Worm (Caenorhabditis elegans) whole organism, L4 larva: ENCODE results near the gene nlp-11.
A peak's percentile ranks its signal among the peaks of the same experiment; 100 is the strongest.

Experiments used
- D1046.2 ChIP-seq: fragments of 200-800 bp; sonication (Bioruptor generic); IDR thresholded peaks from 2 replicates; pipeline ENCODE4 v1.3.6; 2022; ENCODE audit warnings: missing genetic modification characterization, missing compliant biosample characterization
- F10B5.3 ChIP-seq: sonication (generic microtip); optimal IDR thresholded peaks from 2 replicates; lab custom pipeline; 2016; ENCODE audit warnings: mild to moderate bottlenecking, missing genetic modification characterization, missing compliant biosample characterization
- Y48G9A.11 ChIP-seq: fragments of 200-800 bp; sonication (Bioruptor generic); IDR thresholded peaks from 2 replicates; pipeline ENCODE4 v1.3.6; 2022; ENCODE audit warnings: missing genetic modification reagents, missing genetic modification characterization, missing compliant biosample characterization
- arid-1 ChIP-seq: fragments of 200-800 bp; sonication (Bioruptor generic); conservative IDR thresholded peaks from 2 replicates; pipeline ENCODE4 v1.3.6; 2022; ENCODE audit warnings: missing genetic modification reagents, missing genetic modification characterization, missing compliant biosample characterization
- ceh-20 ChIP-seq: fragments of 200-800 bp; sonication (Bioruptor generic); IDR thresholded peaks from 2 replicates; pipeline ENCODE4 v1.3.6; 2022; ENCODE audit warnings: missing genetic modification reagents, missing genetic modification characterization, missing compliant biosample characterization
- ceh-44 ChIP-seq: fragments of 200-800 bp; sonication (Bioruptor generic); IDR thresholded peaks from 2 replicates; pipeline ENCODE4 v1.3.6; 2022; ENCODE audit warnings: missing genetic modification reagents, missing genetic modification characterization, missing compliant biosample characterization
- ces-1 ChIP-seq: fragments of 150-350 bp; sonication (generic microtip); optimal IDR thresholded peaks from 4 replicates; lab custom pipeline; 2014; ENCODE audit warnings: missing biosample characterization, missing genetic modification reagents, missing genetic modification characterization
- ctbp-1 ChIP-seq: fragments of 200-800 bp; sonication (Bioruptor generic); IDR thresholded peaks from 2 replicates; pipeline ENCODE4 v1.3.6; 2022; ENCODE audit warnings: missing genetic modification reagents, missing genetic modification characterization, missing compliant biosample characterization
- daf-16 ChIP-seq, 3 experiments: sonication (generic microtip); optimal IDR thresholded peaks; 2 replicates each; lab custom pipeline; 2016 to 2017; ENCODE audit warnings: missing genetic modification characterization in 3 of 3, missing genetic modification reagents in 3 of 3, mild to moderate bottlenecking in 2 of 3, missing compliant biosample characterization in 2 of 3, missing biosample characterization in 1 of 3, moderate library complexity in 1 of 3
- daf-19 ChIP-seq: fragments of 200-800 bp; sonication (Bioruptor generic); conservative IDR thresholded peaks from 2 replicates; pipeline ENCODE4 v1.3.6; 2022; ENCODE audit warnings: missing genetic modification characterization, missing compliant biosample characterization
- dmd-6 ChIP-seq: fragments of 200-800 bp; sonication (Bioruptor generic); IDR thresholded peaks from 2 replicates; pipeline ENCODE4 v1.3.6; 2022; ENCODE audit warnings: missing genetic modification reagents, missing genetic modification characterization, missing compliant biosample characterization
- dpl-1 ChIP-seq: fragments of 150-350 bp; optimal IDR thresholded peaks from 2 replicates; lab custom pipeline; 2014; ENCODE audit warnings: missing biosample characterization, missing genetic modification reagents, missing genetic modification characterization
- dve-1 ChIP-seq: sonication (generic microtip); optimal IDR thresholded peaks from 2 replicates; lab custom pipeline; 2017; ENCODE audit warnings: antibody characterized with exemption, mild to moderate bottlenecking, missing genetic modification characterization, missing compliant biosample characterization; ENCODE audit not compliant: insufficient read depth
- egl-27 ChIP-seq: sonication (generic microtip); optimal IDR thresholded peaks from 3 replicates; lab custom pipeline; 2017; ENCODE audit warnings: missing biosample characterization, missing genetic modification reagents, missing genetic modification characterization
- hif-1 ChIP-seq, 2 experiments: sonication (generic microtip); optimal IDR thresholded peaks; 2 replicates each; lab custom pipeline; 2016 to 2017; ENCODE audit warnings: missing compliant biosample characterization in 2 of 2, missing genetic modification characterization in 2 of 2, missing genetic modification reagents in 2 of 2, missing genotype in 2 of 2, mild to moderate bottlenecking in 1 of 2
- hlh-30 ChIP-seq: sonication (generic microtip); optimal IDR thresholded peaks from 2 replicates; lab custom pipeline; 2017; ENCODE audit warnings: antibody characterized with exemption, mild to moderate bottlenecking, missing genetic modification characterization, missing compliant biosample characterization; ENCODE audit not compliant: insufficient read depth
- hmg-1.1 ChIP-seq: fragments of 200-800 bp; sonication (Bioruptor generic); IDR thresholded peaks from 2 replicates; pipeline ENCODE4 v1.3.6; 2022; ENCODE audit warnings: missing genetic modification reagents, missing genetic modification characterization, missing compliant biosample characterization
- lim-7 ChIP-seq: fragments of 200-800 bp; sonication (Bioruptor generic); IDR thresholded peaks from 2 replicates; pipeline ENCODE4 v1.3.6; 2022; ENCODE audit warnings: missing genetic modification characterization, missing compliant biosample characterization
- lin-13 ChIP-seq: fragments of 150-350 bp; optimal IDR thresholded peaks from 2 replicates; lab custom pipeline; 2014; ENCODE audit warnings: missing biosample characterization, missing genetic modification reagents, missing genetic modification characterization
- lin-15B ChIP-seq: fragments of 150-350 bp; sonication (generic microtip); optimal IDR thresholded peaks from 3 replicates; lab custom pipeline; 2014; ENCODE audit warnings: missing biosample characterization, missing genetic modification characterization
- lin-38 ChIP-seq: fragments of 200-800 bp; sonication (Bioruptor generic); IDR thresholded peaks from 2 replicates; pipeline ENCODE4 v1.3.6; 2022; ENCODE audit warnings: missing genetic modification reagents, missing genetic modification characterization, missing compliant biosample characterization
- lsy-2 ChIP-seq, 2 experiments: fragments of 150-350 bp in 1 of 2; sonication (generic microtip) in 1 of 2; optimal IDR thresholded peaks; 2 replicates each; lab custom pipeline; 2014 to 2017; ENCODE audit warnings: missing biosample characterization in 2 of 2, missing genetic modification characterization in 2 of 2
- mdl-1 ChIP-seq, 2 experiments: fragments of 150-350 bp in 1 of 2; sonication (generic microtip) in 1 of 2; optimal IDR thresholded peaks; 2 replicates each; lab custom pipeline; 2014 to 2017; ENCODE audit warnings: missing biosample characterization in 2 of 2, missing genetic modification characterization in 2 of 2
- mep-1 ChIP-seq: fragments of 150-350 bp; sonication (generic microtip); optimal IDR thresholded peaks from 3 replicates; lab custom pipeline; 2014; ENCODE audit warnings: missing biosample characterization, missing genetic modification characterization
- mes-2 ChIP-seq: sonication (generic microtip); optimal IDR thresholded peaks from 2 replicates; lab custom pipeline; 2016; ENCODE audit warnings: missing genotype, mild to moderate bottlenecking, missing genetic modification characterization, missing compliant biosample characterization; ENCODE audit not compliant: poor library complexity, severe bottlenecking
- nhr-10 ChIP-seq: fragments of 150-350 bp; optimal IDR thresholded peaks from 2 replicates; lab custom pipeline; 2014; ENCODE audit warnings: missing biosample characterization, missing genetic modification characterization
- nhr-11 ChIP-seq: fragments of 150-350 bp; optimal IDR thresholded peaks from 2 replicates; lab custom pipeline; 2014; ENCODE audit warnings: missing biosample characterization, missing genetic modification characterization
- nhr-111 ChIP-seq: fragments of 200-800 bp; sonication (Bioruptor generic); optimal IDR thresholded peaks from 2 replicates; lab custom pipeline; 2018; ENCODE audit warnings: mild to moderate bottlenecking, missing genetic modification characterization, missing compliant biosample characterization
- nhr-48 ChIP-seq: sonication (generic microtip); optimal IDR thresholded peaks from 2 replicates; lab custom pipeline; 2016; ENCODE audit warnings: mild to moderate bottlenecking, missing genetic modification characterization, missing compliant biosample characterization
- nhr-6 ChIP-seq: fragments of 150-350 bp; optimal IDR thresholded peaks from 2 replicates; lab custom pipeline; 2014; ENCODE audit warnings: missing biosample characterization, missing genetic modification characterization
- nhr-76 ChIP-seq: fragments of 150-350 bp; optimal IDR thresholded peaks from 2 replicates; lab custom pipeline; 2014; ENCODE audit warnings: missing biosample characterization, missing genetic modification characterization
- pha-4 ChIP-seq, 2 experiments: fragments of 150-350 bp in 1 of 2; fragments of 200-800 bp in 1 of 2; sonication (Bioruptor generic) in 1 of 2; IDR thresholded peaks in 1 of 2; optimal IDR thresholded peaks in 1 of 2; 2 replicates each; pipeline versions ENCODE4 v1.3.6 to Lab custom; 2014 to 2022; ENCODE audit warnings: missing genetic modification characterization in 2 of 2, missing genetic modification reagents in 2 of 2, missing biosample characterization in 1 of 2, missing compliant biosample characterization in 1 of 2
- rbr-2 ChIP-seq: sonication (generic microtip); optimal IDR thresholded peaks from 2 replicates; lab custom pipeline; 2016; ENCODE audit warnings: missing genotype, missing genetic modification characterization, missing compliant biosample characterization
- unc-130 ChIP-seq: sonication (generic microtip); optimal IDR thresholded peaks from 2 replicates; lab custom pipeline; 2016; ENCODE audit warnings: missing genetic modification reagents, missing genetic modification characterization, missing compliant biosample characterization
- unc-39 ChIP-seq: sonication (generic microtip); optimal IDR thresholded peaks from 2 replicates; lab custom pipeline; 2017; ENCODE audit warnings: missing biosample characterization, missing genetic modification characterization
- unc-62 ChIP-seq, 3 experiments: fragments of 150-350 bp in 1 of 3; sonication (generic microtip); optimal IDR thresholded peaks in 2 of 3; peaks in 1 of 3; 1 replicate in 1 of 3; 2 replicates in 2 of 3; lab custom pipeline; 2014 to 2017; ENCODE audit warnings: missing biosample characterization in 3 of 3, missing genetic modification characterization in 3 of 3, missing genetic modification reagents in 3 of 3, missing genotype in 1 of 3
- vab-7 ChIP-seq: fragments of 200-800 bp; sonication (Bioruptor generic); IDR thresholded peaks from 2 replicates; pipeline ENCODE4 v1.3.6; 2022; ENCODE audit warnings: missing genetic modification reagents, missing genetic modification characterization, missing compliant biosample characterization

nlp-11 gene

ce11 chrII:9716417-9717039 lies 24.8 kb upstream of the nlp-11 start, which contains the start of gene wee-1.3 (continued):
- peak; percentile 69 for TF ChIP-seq hmg-1.1 (GFP tag; lab: Robert Waterston, UW)
- TF ChIP-seq hif-1 (tag; optimal IDR thresholded peaks at IDR 0.05; lab: Kevin White, UChicago), result peak in 1 of 2 experiments; percentile 29
- TF ChIP-seq nhr-6 (tag; lab: Kevin White, UChicago), result peak; percentile 73
- peak in 1 of 2 experiments; percentile 40 for TF ChIP-seq mdl-1 (tag; optimal IDR thresholded peaks at IDR 0.05; lab: Kevin White, UChicago)
- no peak for TF ChIP-seq ctbp-1 (GFP tag; lab: Robert Waterston, UW)
- peak; percentile 74 for TF ChIP-seq rbr-2 (tag; lab: Kevin White, UChicago)
- no peak for TF ChIP-seq D1046.2 (GFP tag; lab: Robert Waterston, UW)

ce11 chrII:9713083-9713482 lies 21.3 kb upstream of the nlp-11 start:
- TF ChIP-seq unc-130 (GFP tag; lab: Kevin White, UChicago) (peak; percentile 0), daf-16 (GFP tag; optimal IDR thresholded peaks at IDR 0.05; lab: Kevin White, UChicago) (peak in 1 of 2 experiments; percentile 29), daf-16 (tag; optimal IDR thresholded peaks at IDR 0.05; lab: Kevin White, UChicago) (no peak), unc-39 (tag; lab: Kevin White, UChicago) (no peak), ceh-20 (GFP tag; lab: Robert Waterston, UW) (no peak), Y48G9A.11 (GFP tag; lab: Robert Waterston, UW) (peak; percentile 39; the same call in 1 of the 2 replicates), unc-62 (GFP tag; optimal IDR thresholded peaks at IDR 0.05 in 1 of 2; lab: Kevin White, UChicago) (no peak), unc-62 (tag; optimal IDR thresholded peaks at IDR 0.05; lab: Kevin White, UChicago) (no peak), mes-2 (tag; lab: Kevin White, UChicago) (peak; percentile 59), lsy-2 (tag; optimal IDR thresholded peaks at IDR 0.05; lab: Kevin White, UChicago) (peak in 1 of 2 experiments; percentile 42), mep-1 (tag; lab: Kevin White, UChicago) (peak; percentile 32), arid-1 (GFP tag; lab: Robert Waterston, UW) (no peak), pha-4 (GFP tag; IDR thresholded peaks at IDR 0.05; lab: Robert Waterston, UW) (peak; percentile 58; the same call in 1 of the 2 replicates), pha-4 (tag; optimal IDR thresholded peaks at IDR 0.05; lab: Kevin White, UChicago) (no peak), lim-7 (GFP tag; lab: Robert Waterston, UW) (peak; percentile 67), ces-1 (GFP tag; lab: Kevin White, UChicago) (no peak), hlh-30 (peak; percentile 36), nhr-10 (tag; lab: Kevin White, UChicago) (no peak), mdl-1 (tag; optimal IDR thresholded peaks at IDR 0.05; lab: Kevin White, UChicago) (no peak), lin-38 (GFP tag; lab: Robert Waterston, UW) (peak; percentile 59), nhr-48 (tag; lab: Kevin White, UChicago) (no peak), dmd-6 (GFP tag; lab: Robert Waterston, UW) (peak; percentile 27; the same call in 1 of the 2 replicates), ceh-44 (GFP tag; lab: Robert Waterston, UW) (0 out of 2 replicates have a peak, but pooled peaks have one; percentile 13), dve-1 (tag; lab: Kevin White, UChicago) (no peak), nhr-11 (no peak), dpl-1 (GFP tag; lab: Kevin White, UChicago) (peak; percentile 10), vab-7 (GFP tag; lab: Robert Waterston, UW) (peak; percentile 75)
- TF ChIP-seq, all 104 proteins: peak for 14

ce11 chrII:9708835-9709299 lies 17.1 kb upstream of the nlp-11 start, which contains the start of gene glt-5:
TSS of gene glt-5 (minus strand) at chrII:9708885.
- no peak for TF ChIP-seq egl-27 (tag; lab: Kevin White, UChicago)
- TF ChIP-seq unc-39 (tag; lab: Kevin White, UChicago), result no peak
- TF ChIP-seq lin-15B (tag; lab: Kevin White, UChicago), result no peak
- TF ChIP-seq lin-13 (GFP tag; lab: Kevin White, UChicago), result no peak
- TF ChIP-seq nhr-76, result no peak
- no peak for TF ChIP-seq mes-2 (tag; lab: Kevin White, UChicago)
- no peak for TF ChIP-seq nhr-6 (tag; lab: Kevin White, UChicago)
- no peak for TF ChIP-seq Y48G9A.11 (GFP tag; lab: Robert Waterston, UW)
- TF ChIP-seq daf-19, result no peak
- no peak for TF ChIP-seq nhr-111 (GFP tag; lab: Kevin White, UChicago)
- TF ChIP-seq F10B5.3, result no peak
- TF ChIP-seq, all 104 proteins: peak for 0
